Worm (Caenorhabditis elegans) whole organism, L4 larva: ENCODE results near the gene T14G11.1.
A peak's percentile ranks its signal among the peaks of the same experiment; 100 is the strongest.

ENCODE experiments used
- D1046.2 ChIP-seq: fragments of 200-800 bp; sonication (Bioruptor generic); IDR thresholded peaks from 2 replicates; pipeline ENCODE4 v1.3.6; 2022; ENCODE audit warnings: missing genetic modification characterization, missing compliant biosample characterization
- F44E2.7 ChIP-seq: fragments of 200-800 bp; sonication (Bioruptor generic); IDR thresholded peaks from 2 replicates; pipeline ENCODE4 v2.1.2; 2022; ENCODE audit warnings: missing genetic modification characterization, missing compliant biosample characterization
- R02D3.7 ChIP-seq: fragments of 150-350 bp; sonication (generic microtip); optimal IDR thresholded peaks from 3 replicates; lab custom pipeline; 2014; ENCODE audit warnings: missing biosample characterization, missing genetic modification characterization
- ZK546.5 ChIP-seq, 2 experiments: sonication (generic microtip); optimal IDR thresholded peaks; 2 replicates each; lab custom pipeline; 2017; ENCODE audit warnings: missing biosample characterization in 2 of 2, missing genetic modification characterization in 2 of 2
- aha-1 ChIP-seq: fragments of 150-350 bp; peaks from one replicate; lab custom pipeline; 2014; ENCODE audit warnings: missing biosample characterization, missing genetic modification characterization
- ama-1 ChIP-seq: fragments of 150-350 bp; optimal IDR thresholded peaks from 2 replicates; lab custom pipeline; 2014; ENCODE audit warnings: inconsistent platforms, mixed read lengths
- ceh-20 ChIP-seq: fragments of 200-800 bp; sonication (Bioruptor generic); IDR thresholded peaks from 2 replicates; pipeline ENCODE4 v1.3.6; 2022; ENCODE audit warnings: missing genetic modification reagents, missing genetic modification characterization, missing compliant biosample characterization
- ceh-28 ChIP-seq: fragments of 150-350 bp; optimal IDR thresholded peaks from 2 replicates; lab custom pipeline; 2014; ENCODE audit warnings: missing biosample characterization, missing genetic modification reagents, missing genetic modification characterization
- ces-1 ChIP-seq: fragments of 150-350 bp; sonication (generic microtip); optimal IDR thresholded peaks from 4 replicates; lab custom pipeline; 2014; ENCODE audit warnings: missing biosample characterization, missing genetic modification reagents, missing genetic modification characterization
- ctbp-1 ChIP-seq: fragments of 200-800 bp; sonication (Bioruptor generic); IDR thresholded peaks from 2 replicates; pipeline ENCODE4 v1.3.6; 2022; ENCODE audit warnings: missing genetic modification reagents, missing genetic modification characterization, missing compliant biosample characterization
- dmd-6 ChIP-seq: fragments of 200-800 bp; sonication (Bioruptor generic); IDR thresholded peaks from 2 replicates; pipeline ENCODE4 v1.3.6; 2022; ENCODE audit warnings: missing genetic modification reagents, missing genetic modification characterization, missing compliant biosample characterization
- dmd-9 ChIP-seq: fragments of 200-800 bp; sonication (Bioruptor generic); IDR thresholded peaks from 2 replicates; pipeline ENCODE4 v1.3.6; 2022; ENCODE audit warnings: missing genetic modification reagents, missing genetic modification characterization, missing compliant biosample characterization
- dve-1 ChIP-seq: sonication (generic microtip); optimal IDR thresholded peaks from 2 replicates; lab custom pipeline; 2017; ENCODE audit warnings: antibody characterized with exemption, mild to moderate bottlenecking, missing genetic modification characterization, missing compliant biosample characterization; ENCODE audit not compliant: insufficient read depth
- egl-27 ChIP-seq: sonication (generic microtip); optimal IDR thresholded peaks from 3 replicates; lab custom pipeline; 2017; ENCODE audit warnings: missing biosample characterization, missing genetic modification reagents, missing genetic modification characterization
- fkh-10 ChIP-seq: fragments of 150-350 bp; optimal IDR thresholded peaks from 2 replicates; lab custom pipeline; 2014; ENCODE audit warnings: missing biosample characterization, missing genetic modification reagents, missing genetic modification characterization
- hlh-11 ChIP-seq: fragments of 200-800 bp; sonication (Bioruptor generic); optimal IDR thresholded peaks from 2 replicates; lab custom pipeline; 2018; ENCODE audit warnings: mild to moderate bottlenecking, missing genetic modification characterization, missing compliant biosample characterization
- hlh-30 ChIP-seq: sonication (generic microtip); optimal IDR thresholded peaks from 2 replicates; lab custom pipeline; 2017; ENCODE audit warnings: antibody characterized with exemption, mild to moderate bottlenecking, missing genetic modification characterization, missing compliant biosample characterization; ENCODE audit not compliant: insufficient read depth
- hmg-1.1 ChIP-seq: fragments of 200-800 bp; sonication (Bioruptor generic); IDR thresholded peaks from 2 replicates; pipeline ENCODE4 v1.3.6; 2022; ENCODE audit warnings: missing genetic modification reagents, missing genetic modification characterization, missing compliant biosample characterization
- lin-13 ChIP-seq: fragments of 150-350 bp; optimal IDR thresholded peaks from 2 replicates; lab custom pipeline; 2014; ENCODE audit warnings: missing biosample characterization, missing genetic modification reagents, missing genetic modification characterization
- lin-38 ChIP-seq: fragments of 200-800 bp; sonication (Bioruptor generic); IDR thresholded peaks from 2 replicates; pipeline ENCODE4 v1.3.6; 2022; ENCODE audit warnings: missing genetic modification reagents, missing genetic modification characterization, missing compliant biosample characterization
- lsy-2 ChIP-seq, 2 experiments: fragments of 150-350 bp in 1 of 2; sonication (generic microtip) in 1 of 2; optimal IDR thresholded peaks; 2 replicates each; lab custom pipeline; 2014 to 2017; ENCODE audit warnings: missing biosample characterization in 2 of 2, missing genetic modification characterization in 2 of 2
- madf-9 ChIP-seq: fragments of 200-800 bp; sonication (Bioruptor generic); conservative IDR thresholded peaks from 2 replicates; pipeline ENCODE4 v1.3.6; 2022; ENCODE audit warnings: missing genetic modification reagents, missing genetic modification characterization, missing compliant biosample characterization
- mdl-1 ChIP-seq, 2 experiments: fragments of 150-350 bp in 1 of 2; sonication (generic microtip) in 1 of 2; optimal IDR thresholded peaks; 2 replicates each; lab custom pipeline; 2014 to 2017; ENCODE audit warnings: missing biosample characterization in 2 of 2, missing genetic modification characterization in 2 of 2
- mdt-29 ChIP-seq: fragments of 200-800 bp; sonication (Bioruptor generic); IDR thresholded peaks from 2 replicates; pipeline ENCODE4 v1.3.6; 2022; ENCODE audit warnings: missing genetic modification reagents, missing genetic modification characterization, missing compliant biosample characterization
- mes-2 ChIP-seq: sonication (generic microtip); optimal IDR thresholded peaks from 2 replicates; lab custom pipeline; 2016; ENCODE audit warnings: missing genotype, mild to moderate bottlenecking, missing genetic modification characterization, missing compliant biosample characterization; ENCODE audit not compliant: poor library complexity, severe bottlenecking
- mxl-2 ChIP-seq: fragments of 200-800 bp; sonication (Bioruptor generic); conservative IDR thresholded peaks from 2 replicates; pipeline ENCODE4 v1.3.6; 2022; ENCODE audit warnings: missing genetic modification reagents, missing genetic modification characterization, missing compliant biosample characterization
- nhr-102 ChIP-seq: sonication (generic microtip); optimal IDR thresholded peaks from 2 replicates; lab custom pipeline; 2016; ENCODE audit warnings: mild to moderate bottlenecking, missing genetic modification characterization, moderate library complexity, missing compliant biosample characterization
- nhr-11 ChIP-seq: fragments of 150-350 bp; optimal IDR thresholded peaks from 2 replicates; lab custom pipeline; 2014; ENCODE audit warnings: missing biosample characterization, missing genetic modification characterization
- nhr-111 ChIP-seq: fragments of 200-800 bp; sonication (Bioruptor generic); optimal IDR thresholded peaks from 2 replicates; lab custom pipeline; 2018; ENCODE audit warnings: mild to moderate bottlenecking, missing genetic modification characterization, missing compliant biosample characterization
- nhr-237 ChIP-seq: sonication (generic microtip); optimal IDR thresholded peaks from 2 replicates; lab custom pipeline; 2017; ENCODE audit warnings: missing biosample characterization, missing genetic modification characterization
- nhr-25 ChIP-seq: sonication (generic microtip); optimal IDR thresholded peaks from 2 replicates; lab custom pipeline; 2017; ENCODE audit warnings: missing genetic modification characterization, mild to moderate bottlenecking, missing compliant biosample characterization, antibody characterized with exemption, moderate library complexity, borderline replicate concordance; ENCODE audit not compliant: insufficient read depth
- nhr-28 ChIP-seq: fragments of 150-350 bp; optimal IDR thresholded peaks from 2 replicates; lab custom pipeline; 2014; ENCODE audit warnings: missing biosample characterization, missing genetic modification characterization
- pha-4 ChIP-seq, 2 experiments: fragments of 150-350 bp in 1 of 2; fragments of 200-800 bp in 1 of 2; sonication (Bioruptor generic) in 1 of 2; IDR thresholded peaks in 1 of 2; optimal IDR thresholded peaks in 1 of 2; 2 replicates each; pipeline versions ENCODE4 v1.3.6 to Lab custom; 2014 to 2022; ENCODE audit warnings: missing genetic modification characterization in 2 of 2, missing genetic modification reagents in 2 of 2, missing biosample characterization in 1 of 2, missing compliant biosample characterization in 1 of 2
- php-3 ChIP-seq: fragments of 200-800 bp; sonication (Bioruptor generic); IDR thresholded peaks from 2 replicates; pipeline ENCODE4 v1.3.6; 2022; ENCODE audit warnings: missing genetic modification reagents, missing genetic modification characterization, missing compliant biosample characterization
- set-16 ChIP-seq: fragments of 200-800 bp; sonication (Bioruptor generic); IDR thresholded peaks from 2 replicates; pipeline ENCODE4 v1.3.6; 2022; ENCODE audit warnings: missing genetic modification reagents, missing genetic modification characterization, missing compliant biosample characterization
- snpc-1.2 ChIP-seq: fragments of 200-800 bp; sonication (Bioruptor generic); IDR thresholded peaks from 2 replicates; pipeline ENCODE4 v1.3.6; 2022; ENCODE audit warnings: missing genetic modification reagents, missing genetic modification characterization, missing compliant biosample characterization
- snpc-4 ChIP-seq: fragments of 150-350 bp; optimal IDR thresholded peaks from 2 replicates; lab custom pipeline; 2014; ENCODE audit warnings: missing biosample characterization, missing genetic modification characterization
- tra-1 ChIP-seq: fragments of 200-800 bp; sonication (Bioruptor generic); IDR thresholded peaks from 2 replicates; pipeline ENCODE4 v1.3.6; 2022; ENCODE audit warnings: missing genetic modification reagents, missing genetic modification characterization, missing compliant biosample characterization
- unc-62 ChIP-seq, 3 experiments: fragments of 150-350 bp in 1 of 3; sonication (generic microtip); optimal IDR thresholded peaks in 2 of 3; peaks in 1 of 3; 1 replicate in 1 of 3; 2 replicates in 2 of 3; lab custom pipeline; 2014 to 2017; ENCODE audit warnings: missing biosample characterization in 3 of 3, missing genetic modification characterization in 3 of 3, missing genetic modification reagents in 3 of 3, missing genotype in 1 of 3
- zfp-3 ChIP-seq: fragments of 200-800 bp; sonication (Bioruptor generic); conservative IDR thresholded peaks from 2 replicates; pipeline ENCODE4 v1.3.6; 2022; ENCODE audit warnings: missing genetic modification reagents, missing genetic modification characterization, missing compliant biosample characterization
- zip-2 ChIP-seq: fragments of 150-350 bp; optimal IDR thresholded peaks from 2 replicates; lab custom pipeline; 2014; ENCODE audit warnings: missing biosample characterization, missing genetic modification characterization
- ztf-7 ChIP-seq: fragments of 150-350 bp; optimal IDR thresholded peaks from 2 replicates; lab custom pipeline; 2014; ENCODE audit warnings: missing biosample characterization, missing genetic modification characterization

T14G11.1 gene

ce11 chrX:2654334-2654733, 34.5 kb upstream of the T14G11.1 start:
- TF ChIP-seq madf-9 (GFP tag; lab: Robert Waterston, UW) (no peak), ces-1 (peak; percentile 76), hlh-30 (tag; lab: Kevin White, UChicago) (peak; percentile 15), fkh-10 (peak; percentile 36), ctbp-1 (0 out of 2 replicates have a peak, but pooled peaks have one; percentile 15)
- TF ChIP-seq, all 104 proteins: peak for 4

DNA sequence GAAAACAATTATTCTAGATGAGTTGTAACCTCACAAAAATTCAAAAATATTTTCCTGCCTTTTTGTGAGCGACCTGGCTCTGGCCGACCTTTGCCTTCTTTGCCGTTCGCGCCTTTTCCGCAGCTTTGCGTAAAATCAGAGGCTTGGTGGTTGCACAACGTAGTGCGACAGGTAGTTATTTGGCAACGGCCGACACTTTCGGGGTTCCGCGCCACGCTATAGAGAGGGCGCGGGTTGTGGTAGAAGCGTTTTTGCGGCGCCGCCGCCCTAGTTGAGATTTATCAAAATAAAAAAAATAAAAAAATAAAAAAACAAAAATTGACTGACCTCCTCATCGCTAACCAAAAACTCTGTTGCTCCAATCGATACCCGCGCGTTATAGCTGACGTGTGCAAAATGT, 25.0 kb upstream of the T14G11.1 start:
- TF ChIP-seq set-16 (GFP tag; lab: Robert Waterston, UW) (peak; percentile 51), snpc-4 (tag; lab: Kevin White, UChicago) (peak; percentile 58), dve-1 (tag; lab: Kevin White, UChicago) (peak; percentile 13), F44E2.7 (GFP tag; lab: Robert Waterston, UW) (no peak), snpc-1.2 (GFP tag; lab: Robert Waterston, UW) (0 out of 2 replicates have a peak, but pooled peaks have one; percentile 49), dmd-6 (GFP tag; lab: Robert Waterston, UW) (no peak), lin-38 (GFP tag; lab: Robert Waterston, UW) (peak; percentile 14; the same call in 1 of the 2 replicates), nhr-102 (tag; lab: Kevin White, UChicago) (peak; percentile 39), nhr-111 (GFP tag; lab: Kevin White, UChicago) (no peak)
- TF ChIP-seq, all 104 proteins: peak for 6

DNA sequence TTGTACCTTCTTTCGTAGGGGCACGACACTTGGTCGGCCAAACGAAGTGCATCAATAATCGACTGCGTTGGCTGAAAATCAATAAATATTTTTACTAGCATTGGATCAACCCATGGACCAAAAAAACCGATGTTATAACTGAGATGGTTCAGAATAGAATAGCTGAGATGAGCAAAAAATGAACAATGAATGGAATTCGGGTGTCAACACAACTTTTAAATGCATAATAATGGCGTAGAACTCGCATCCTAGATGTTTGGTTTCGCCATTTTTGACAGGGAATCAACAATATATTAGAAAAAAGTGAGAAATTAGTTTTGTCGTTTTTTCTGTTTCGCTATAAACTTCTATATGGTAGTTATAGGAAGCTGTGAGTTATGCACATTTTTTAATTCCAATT, 24.5 kb upstream of the T14G11.1 start, which contains the start of gene F54G2.1:
F54G2.1 (minus strand) TSS at position 101 of the 400 bp plus-strand sequence.
- no peak for TF ChIP-seq nhr-11 (tag; lab: Kevin White, UChicago)
- peak; percentile 70 for TF ChIP-seq aha-1

- peak; percentile 33; the same call in 1 of the 2 replicates for TF ChIP-seq pha-4 (GFP tag; IDR thresholded peaks at IDR 0.05; lab: Robert Waterston, UW)
- TF ChIP-seq pha-4 (tag; optimal IDR thresholded peaks at IDR 0.05; lab: Kevin White, UChicago), result peak; percentile 80
- TF ChIP-seq D1046.2 (GFP tag; lab: Robert Waterston, UW), result no peak
- no peak for TF ChIP-seq lin-13
- TF ChIP-seq nhr-28 (tag; lab: Kevin White, UChicago), result peak; percentile 86
- no peak for TF ChIP-seq ZK546.5 (tag; optimal IDR thresholded peaks at IDR 0.05; lab: Kevin White, UChicago)
- no peak for TF ChIP-seq tra-1
- TF ChIP-seq hlh-11 (tag; lab: Kevin White, UChicago), result peak; percentile 93
- TF ChIP-seq nhr-237 (tag; lab: Kevin White, UChicago), result no peak
- no peak for TF ChIP-seq mxl-2
- TF ChIP-seq nhr-11 (tag; lab: Kevin White, UChicago), result peak; percentile 73
- peak; percentile 34 for TF ChIP-seq ceh-28 (tag; lab: Kevin White, UChicago)
- peak; percentile 55; the same call in 1 of the 2 replicates for TF ChIP-seq ceh-20 (GFP tag; lab: Robert Waterston, UW)
- peak; percentile 68 for TF ChIP-seq mes-2
- TF ChIP-seq nhr-102 (tag; lab: Kevin White, UChicago), result peak; percentile 74
- no peak for TF ChIP-seq ama-1 (lab: Kevin White, UChicago)
- TF ChIP-seq zfp-3 (GFP tag; lab: Robert Waterston, UW), result no peak
- peak; percentile 40 to 81 for TF ChIP-seq lsy-2 (tag; optimal IDR thresholded peaks at IDR 0.05; lab: Kevin White, UChicago)
- no peak for TF ChIP-seq egl-27 (tag; lab: Kevin White, UChicago)
- no peak for TF ChIP-seq zip-2 (tag; lab: Kevin White, UChicago)
- TF ChIP-seq madf-9 (GFP tag; lab: Robert Waterston, UW), result no peak
- peak; percentile 75 for TF ChIP-seq hmg-1.1
- peak; percentile 96 for TF ChIP-seq dve-1 (tag; lab: Kevin White, UChicago)
- peak; percentile 37 for TF ChIP-seq ztf-7 (tag; lab: Kevin White, UChicago)
- no peak for TF ChIP-seq mdt-29
- TF ChIP-seq R02D3.7 (tag; lab: Kevin White, UChicago), result no peak
- peak in 1 of 2 experiments; percentile 51 for TF ChIP-seq unc-62 (GFP tag; optimal IDR thresholded peaks at IDR 0.05 in 1 of 2; lab: Kevin White, UChicago)
- TF ChIP-seq unc-62 (tag; optimal IDR thresholded peaks at IDR 0.05; lab: Kevin White, UChicago), result no peak
- TF ChIP-seq php-3, result no peak; the same call in 1 of the 2 replicates
- TF ChIP-seq mdl-1 (tag; optimal IDR thresholded peaks at IDR 0.05; lab: Kevin White, UChicago), result peak; percentile 91 to 98
- TF ChIP-seq dmd-6 (GFP tag; lab: Robert Waterston, UW), result peak; percentile 58
- TF ChIP-seq nhr-25, result no peak
- peak; percentile 91 for TF ChIP-seq hlh-30 (tag; lab: Kevin White, UChicago)
- no peak for TF ChIP-seq dmd-9
Measured at ce11 chrX:2667779-2668178, 21.0 kb upstream of the T14G11.1 start, which contains the start of gene C09B7.2. Gene C09B7.2 (plus strand): TSS chrX:2668127.
